Fruit fly (Drosophila melanogaster): Measurements from ENCODE around the gene tal-3A.

tal-3A gene

dm6 chr3R:13793979-13794665 lies 18.8 kb upstream of the tal-3A start (continued):
- TF ChIP-seq luna (GFP tag; optimal IDR thresholded peaks at IDR 0.05) (no peak), org-1 (GFP tag; optimal IDR thresholded peaks at IDR 0.05) (peak; percentile 32), crol (GFP tag; IDR thresholded peaks at IDR 0.05) (no peak), CG12104 (GFP tag; optimal IDR thresholded peaks at IDR 0.05) (no peak), tll (GFP tag; optimal IDR thresholded peaks at IDR 0.05) (no peak), D19B (GFP tag; optimal IDR thresholded peaks at IDR 0.05) (no peak), phol (tag; optimal IDR thresholded peaks at IDR 0.05) (peak; percentile 85), gfzf (GFP tag; optimal IDR thresholded peaks at IDR 0.05) (no peak), CG3065 (GFP tag; optimal IDR thresholded peaks at IDR 0.05) (no peak), tap (tag; optimal IDR thresholded peaks at IDR 0.05) (peak; percentile 39), CG12769 (tag; optimal IDR thresholded peaks at IDR 0.05) (no peak), HLHmδ (GFP tag; optimal IDR thresholded peaks at IDR 0.05) (no peak), lab (GFP tag; optimal IDR thresholded peaks at IDR 0.05) (peak; percentile 59), CG13424 (tag; optimal IDR thresholded peaks at IDR 0.05) (peak; percentile 78), prd (optimal IDR thresholded peaks at IDR 0.05) (no peak), prd (GFP tag; IDR thresholded peaks at IDR 0.05) (peak; percentile 78; the same call in 2 of the 3 replicates), dmrt11E (tag; optimal IDR thresholded peaks at IDR 0.05) (peak; percentile 79), MTF-1 (GFP tag; optimal IDR thresholded peaks at IDR 0.05; ENCODE audit: borderline replicate concordance) (no peak), unc-4 (GFP tag; IDR thresholded peaks at IDR 0.05; ENCODE audit: partially characterized antibody) (no peak), CG10462 (GFP tag; optimal IDR thresholded peaks at IDR 0.05) (peak; percentile 54), dan (GFP tag; IDR thresholded peaks at IDR 0.05) (no peak), Oli (tag; optimal IDR thresholded peaks at IDR 0.05) (peak; percentile 84), CG10147 (GFP tag; optimal IDR thresholded peaks at IDR 0.05) (peak; percentile 27), CG1603 (tag; optimal IDR thresholded peaks at IDR 0.05) (peak; percentile 46), E2f1 (GFP tag; IDR thresholded peaks at IDR 0.05) (peak; percentile 25; the same call in 1 of the 2 replicates), croc (GFP tag; conservative IDR thresholded peaks at IDR 0.05) (peak; percentile 75), p53 (GFP tag; optimal IDR thresholded peaks at IDR 0.05) (no peak), psq (GFP tag; optimal IDR thresholded peaks at IDR 0.05) (peak; percentile 19), Atf-2 (GFP tag; optimal IDR thresholded peaks at IDR 0.05) (no peak), Hsf (GFP tag; optimal IDR thresholded peaks at IDR 0.05) (peak; percentile 36), repo (GFP tag; optimal IDR thresholded peaks at IDR 0.05) (no peak), CG30431 (GFP tag; optimal IDR thresholded peaks at IDR 0.05) (peak; percentile 47), CG8359 (GFP tag; optimal IDR thresholded peaks at IDR 0.05; ENCODE audit: borderline replicate concordance) (peak; percentile 27), CG7745 (tag; optimal IDR thresholded peaks at IDR 0.05) (no peak), CG12391 (tag; optimal IDR thresholded peaks at IDR 0.05) (peak; percentile 79), br (optimal IDR thresholded peaks at IDR 0.05) (no peak), CG15011 (GFP tag; optimal IDR thresholded peaks at IDR 0.05) (peak; percentile 11), lilli (GFP tag; optimal IDR thresholded peaks at IDR 0.05) (peak; percentile 29), Poxn (GFP tag; IDR thresholded peaks at IDR 0.05) (no peak), chn (GFP tag; optimal IDR thresholded peaks at IDR 0.05) (no peak), Dref (GFP tag; IDR thresholded peaks at IDR 0.05) (no peak), kah (GFP tag; optimal IDR thresholded peaks at IDR 0.05) (peak; percentile 13), Hr78 (GFP tag; optimal IDR thresholded peaks at IDR 0.05) (peak in 1 of 2 experiments; percentile 67), bigmax (GFP tag; optimal IDR thresholded peaks at IDR 0.05) (no peak), crc (GFP tag; optimal IDR thresholded peaks at IDR 0.05) (no peak), trem (tag; optimal IDR thresholded peaks at IDR 0.05) (peak; percentile 66), CG14667 (GFP tag; IDR thresholded peaks at IDR 0.05) (peak; percentile 42; the same call in 1 of the 2 replicates), ems (GFP tag; optimal IDR thresholded peaks at IDR 0.05) (no peak), CG43689 (GFP tag; IDR thresholded peaks at IDR 0.05) (no peak), CG10321 (GFP tag; IDR thresholded peaks at IDR 0.05) (no peak)

All from whole organism, embryonic.